Fruit fly (Drosophila melanogaster) whole organism, adult: ENCODE results near the gene c11.1.

ENCODE experiments used
- CG12768 ChIP-seq: fragments of 200-800 bp; sonication (Bioruptor generic); optimal IDR thresholded peaks from 2 replicates; lab custom pipeline; 2017; ENCODE audit warnings: missing biosample characterization, missing genetic modification characterization, mild to moderate bottlenecking, moderate library complexity, missing genetic modification reagents
- CG14711 ChIP-seq: fragments of 200-800 bp; sonication (Bioruptor generic); optimal IDR thresholded peaks from 2 replicates; lab custom pipeline; 2018; ENCODE audit warnings: missing biosample characterization, mild to moderate bottlenecking, missing genetic modification characterization, moderate library complexity
- CG5204 ChIP-seq: fragments of 200-800 bp; sonication (Bioruptor generic); optimal IDR thresholded peaks from 2 replicates; lab custom pipeline; 2016; ENCODE audit warnings: missing biosample characterization, missing genetic modification characterization
- CG7045 ChIP-seq: fragments of 200-800 bp; sonication (Bioruptor generic); optimal IDR thresholded peaks from 2 replicates; lab custom pipeline; 2017; ENCODE audit warnings: missing biosample characterization, mild to moderate bottlenecking, missing genetic modification characterization
- Crg-1 ChIP-seq: fragments of 200-800 bp; sonication (Bioruptor generic); optimal IDR thresholded peaks from 2 replicates; lab custom pipeline; 2016; ENCODE audit warnings: missing biosample characterization, missing genetic modification characterization
- Hr96 ChIP-seq: fragments of 200-800 bp; sonication (Bioruptor generic); optimal IDR thresholded peaks from 2 replicates; lab custom pipeline; 2016; ENCODE audit warnings: missing biosample characterization, missing genetic modification characterization
- Mnt ChIP-seq: fragments of 200-800 bp; sonication (Bioruptor generic); optimal IDR thresholded peaks from 2 replicates; lab custom pipeline; 2016; ENCODE audit warnings: missing biosample characterization, mild to moderate bottlenecking, missing genetic modification characterization
- bab1 ChIP-seq: fragments of 200-800 bp; sonication (Bioruptor generic); optimal IDR thresholded peaks from 3 replicates; lab custom pipeline; 2019; ENCODE audit warnings: missing biosample characterization, mild to moderate bottlenecking, missing genetic modification characterization, moderate library complexity
- kay ChIP-seq: fragments of 200-800 bp; sonication (Bioruptor generic); peaks from one replicate; lab custom pipeline; 2016; ENCODE audit warnings: missing biosample characterization, missing genetic modification characterization, borderline replicate concordance
- ovo ChIP-seq: fragments of 200-800 bp; sonication (Bioruptor generic); optimal IDR thresholded peaks from 2 replicates; lab custom pipeline; 2016; ENCODE audit warnings: missing biosample characterization, missing genetic modification characterization
- pad ChIP-seq: fragments of 200-800 bp; sonication (Bioruptor generic); optimal IDR thresholded peaks from 3 replicates; lab custom pipeline; 2017; ENCODE audit warnings: missing biosample characterization, missing genetic modification characterization, mild to moderate bottlenecking, moderate library complexity, missing genetic modification reagents
- tj ChIP-seq: fragments of 200-800 bp; sonication (Bioruptor generic); optimal IDR thresholded peaks from 3 replicates; lab custom pipeline; 2017; ENCODE audit warnings: missing biosample characterization, mild to moderate bottlenecking, missing genetic modification characterization, moderate library complexity

dm6 chrX:9266082-9266481, 16.8 kb downstream of the c11.1 start:
- no peak for TF ChIP-seq CG7045 (GFP tag; lab: Kevin White, UChicago)
- TF ChIP-seq kay (GFP tag; lab: Kevin White, UChicago) = no peak
- TF ChIP-seq pad = no peak
- TF ChIP-seq CG12768 (GFP tag; lab: Kevin White, UChicago) = no peak
- TF ChIP-seq Crg-1 (GFP tag; lab: Kevin White, UChicago) = no peak
- no peak for TF ChIP-seq tj
- no peak for TF ChIP-seq CG14711
- no peak for TF ChIP-seq Hr96 (GFP tag; lab: Kevin White, UChicago)
- no peak for TF ChIP-seq Mnt (GFP tag; lab: Kevin White, UChicago)
- TF ChIP-seq bab1 = no peak
- TF ChIP-seq CG5204 (GFP tag; lab: Kevin White, UChicago) = no peak
- TF ChIP-seq ovo = no peak
